Worm (Caenorhabditis elegans): ENCODE results near the gene cal-1.
A peak's percentile ranks its signal among the peaks of the same experiment; 100 is the strongest.

cal-1 gene

DNA sequence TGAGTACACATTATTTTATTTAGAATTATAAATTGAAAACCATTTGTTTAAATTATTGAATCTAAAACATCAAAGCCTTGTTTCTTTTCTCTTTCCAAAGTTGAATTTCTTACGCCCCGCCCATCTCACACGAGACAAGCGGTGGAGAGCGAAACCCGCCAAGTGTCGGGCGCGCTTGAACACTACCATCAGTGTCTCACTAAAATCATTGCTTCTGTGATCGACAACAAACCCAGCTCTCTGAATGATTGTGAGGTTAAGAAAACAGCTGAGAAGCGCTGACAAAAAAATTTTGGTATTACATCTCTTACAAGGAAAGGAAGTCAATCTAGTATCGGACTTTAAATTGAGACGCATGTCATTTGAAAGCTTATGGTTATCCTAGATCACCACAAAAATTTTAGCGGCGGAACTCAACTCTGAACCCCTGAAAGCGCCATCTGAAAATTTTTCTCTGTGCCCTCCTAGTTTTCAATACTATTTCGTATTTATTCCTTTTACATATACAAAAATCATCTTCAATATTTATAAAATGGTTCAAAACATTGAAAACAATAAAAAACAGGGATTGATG lies 25.9 kb downstream of the cal-1 start (continued):
- TF ChIP-seq K11D2.4 (GFP tag; IDR thresholded peaks at IDR 0.05) (peak; percentile 68; the same call in 1 of the 2 replicates), rpc-1 (optimal IDR thresholded peaks at IDR 0.05) (no peak), rpc-1 (tag; optimal IDR thresholded peaks at IDR 0.05) (peak; percentile 40), C06A6.2 (GFP tag; conservative IDR thresholded peaks at IDR 0.05) (no peak), ceh-27 (GFP tag; optimal IDR thresholded peaks at IDR 0.05) (no peak), T07F8.4 (tag; optimal IDR thresholded peaks at IDR 0.05) (no peak), F49E8.2 (tag; optimal IDR thresholded peaks at IDR 0.05; ENCODE audit: insufficient read depth) (peak; percentile 85), B0035.1 (tag; optimal IDR thresholded peaks at IDR 0.05) (no peak), egrh-3 (GFP tag; IDR thresholded peaks at IDR 0.05) (0 out of 2 replicates have a peak, but pooled peaks have one; percentile 23), Y53G8AR.9 (GFP tag; conservative IDR thresholded peaks at IDR 0.05) (peak; percentile 88), dox-1 (GFP tag; IDR thresholded peaks at IDR 0.05) (peak; percentile 94), mcd-1 (GFP tag; IDR thresholded peaks at IDR 0.05) (peak; percentile 81), atf-7 (tag; optimal IDR thresholded peaks at IDR 0.05) (peak; percentile 10), tbp1 (GFP tag; optimal IDR thresholded peaks at IDR 0.05) (peak; percentile 82), repo-1 (tag; optimal IDR thresholded peaks at IDR 0.05) (peak; percentile 79), gei-17 (GFP tag; optimal IDR thresholded peaks at IDR 0.05) (no peak), lsy-27 (tag; optimal IDR thresholded peaks at IDR 0.05; ENCODE audit: borderline replicate concordance, insufficient read depth) (peak; percentile 11), nfyb-1 (GFP tag; IDR thresholded peaks at IDR 0.05) (peak; percentile 87), ceh-91 (GFP tag; IDR thresholded peaks at IDR 0.05) (0 out of 2 replicates have a peak, but pooled peaks have one; percentile 13), D2030.7 (GFP tag; IDR thresholded peaks at IDR 0.05) (peak; percentile 97), lag-1 (GFP tag; IDR thresholded peaks at IDR 0.05) (no peak), hlh-12 (tag; optimal IDR thresholded peaks at IDR 0.05) (no peak), madf-3 (GFP tag; IDR thresholded peaks at IDR 0.05) (0 out of 2 replicates have a peak, but pooled peaks have one; percentile 7), K12H6.12 (tag; optimal IDR thresholded peaks at IDR 0.05) (no peak), rec-8 (tag; optimal IDR thresholded peaks at IDR 0.05) (peak; percentile 11 to 80), Y56A3A.18 (GFP tag; IDR thresholded peaks at IDR 0.05) (peak; percentile 90), F52B5.7 (tag; optimal IDR thresholded peaks at IDR 0.05) (no peak), ZK185.1 (tag; optimal IDR thresholded peaks at IDR 0.05; ENCODE audit: poor library complexity, severe bottlenecking) (peak; percentile 79), unc-130 (GFP tag; optimal IDR thresholded peaks at IDR 0.05) (peak; percentile 13), snpc-3.4 (tag; optimal IDR thresholded peaks at IDR 0.05) (peak; percentile 99), ama-1 (optimal IDR thresholded peaks at IDR 0.05) (peak; percentile 35), ama-1 (GFP tag; optimal IDR thresholded peaks at IDR 0.05) (no peak), hsf-1 (GFP tag; IDR thresholded peaks at IDR 0.05) (peak; percentile 72), zfh-2 (GFP tag; conservative IDR thresholded peaks at IDR 0.05) (no peak; the same call in 1 of the 2 replicates), snpc-1.1 (tag; optimal IDR thresholded peaks at IDR 0.05; ENCODE audit: insufficient read depth) (peak; percentile 100), lin-40 (tag; optimal IDR thresholded peaks at IDR 0.05) (peak; percentile 54), ztf-3 (GFP tag; optimal IDR thresholded peaks at IDR 0.05) (no peak), tbx-9 (tag; optimal IDR thresholded peaks at IDR 0.05; ENCODE audit: borderline replicate concordance) (no peak), T26A5.8 (tag; optimal IDR thresholded peaks at IDR 0.05) (no peak), snpc-4 (GFP tag; optimal IDR thresholded peaks at IDR 0.05) (peak; percentile 100), snpc-4 (tag; optimal IDR thresholded peaks at IDR 0.05) (peak; percentile 99 to 100 (median 100)), snpc-1.3 (tag; optimal IDR thresholded peaks at IDR 0.05; ENCODE audit: insufficient read depth) (peak; percentile 97), chd-7 (tag; optimal IDR thresholded peaks at IDR 0.05) (no peak), tlf-1 (GFP tag; optimal IDR thresholded peaks at IDR 0.05) (peak; percentile 75), dpl-1 (GFP tag; optimal IDR thresholded peaks at IDR 0.05) (no peak), mes-4 (tag; optimal IDR thresholded peaks at IDR 0.05) (peak; percentile 40), nfya-1 (tag; optimal IDR thresholded peaks at IDR 0.05; ENCODE audit: borderline replicate concordance, insufficient read depth) (no peak)
